Fruit fly (Drosophila melanogaster) whole organism, embryonic: ENCODE results near the gene IntS4.
A peak's percentile ranks its signal among the peaks of the same experiment; 100 is the strongest.

ENCODE experiments used
- Atf6 ChIP-seq: fragments of 200-800 bp; sonication (Bioruptor generic); IDR thresholded peaks from 2 replicates; pipeline ENCODE4 v1.3.6; 2022; ENCODE audit warnings: missing biosample characterization, missing genetic modification characterization
- B-H1 ChIP-seq: fragments of 200-800 bp; sonication (Bioruptor generic); IDR thresholded peaks from 3 replicates; pipeline ENCODE4 v1.3.6; 2022; ENCODE audit warnings: missing biosample characterization, missing genetic modification characterization
- Blimp-1 ChIP-seq: fragments of 200-800 bp; sonication (Bioruptor generic); optimal IDR thresholded peaks from 3 replicates; lab custom pipeline; 2018; ENCODE audit warnings: missing biosample characterization, missing genetic modification characterization, mild to moderate bottlenecking, moderate library complexity, missing genetic modification reagents
- CG11504 ChIP-seq: fragments of 200-800 bp; sonication (Bioruptor generic); optimal IDR thresholded peaks from 3 replicates; lab custom pipeline; 2019; ENCODE audit warnings: missing biosample characterization, mild to moderate bottlenecking, missing genetic modification characterization, moderate library complexity
- CG11695 ChIP-seq: fragments of 200-800 bp; sonication (Bioruptor generic); IDR thresholded peaks from 3 replicates; pipeline ENCODE4 v1.3.6; 2022; ENCODE audit warnings: missing biosample characterization, missing genetic modification characterization
- CG12391 ChIP-seq: fragments of 200-800 bp; sonication (Bioruptor generic); optimal IDR thresholded peaks from 3 replicates; lab custom pipeline; 2018; ENCODE audit warnings: missing biosample characterization, mild to moderate bottlenecking, missing genetic modification characterization, moderate library complexity
- CG13296 ChIP-seq: fragments of 200-800 bp; sonication (Bioruptor generic); optimal IDR thresholded peaks from 3 replicates; lab custom pipeline; 2018; ENCODE audit warnings: missing biosample characterization, mild to moderate bottlenecking, missing genetic modification characterization
- CG14667 ChIP-seq: fragments of 200-800 bp; sonication (Bioruptor generic); IDR thresholded peaks from 2 replicates; pipeline ENCODE4 v1.3.6; 2022; ENCODE audit warnings: missing biosample characterization, missing genetic modification characterization
- CG2712 ChIP-seq: fragments of 200-800 bp; optimal IDR thresholded peaks from 3 replicates; lab custom pipeline; 2019; ENCODE audit warnings: missing biosample characterization, mild to moderate bottlenecking, missing genetic modification characterization, moderate library complexity
- CG30431 ChIP-seq: fragments of 200-800 bp; sonication (Bioruptor generic); optimal IDR thresholded peaks from 2 replicates; lab custom pipeline; 2017; ENCODE audit warnings: missing biosample characterization, missing genetic modification characterization
- CG32767 ChIP-seq: fragments of 200-800 bp; sonication (Bioruptor generic); IDR thresholded peaks from 2 replicates; pipeline ENCODE4 v1.3.6; 2022; ENCODE audit warnings: missing biosample characterization, missing genetic modification characterization
- CG34224 ChIP-seq: fragments of 200-800 bp; sonication (Bioruptor generic); IDR thresholded peaks from 3 replicates; pipeline ENCODE4 v1.3.6; 2022; ENCODE audit warnings: missing biosample characterization, missing genetic modification characterization; ENCODE audit not compliant: partially characterized antibody
- CG5180 ChIP-seq: fragments of 200-800 bp; sonication (Bioruptor generic); optimal IDR thresholded peaks from 3 replicates; lab custom pipeline; 2017; ENCODE audit warnings: missing biosample characterization, missing genetic modification characterization, mild to moderate bottlenecking, moderate library complexity, missing genetic modification reagents
- CG7839 ChIP-seq: fragments of 200-800 bp; sonication (Bioruptor generic); optimal IDR thresholded peaks from 3 replicates; lab custom pipeline; 2018; ENCODE audit warnings: missing biosample characterization, mild to moderate bottlenecking, missing genetic modification characterization, moderate library complexity
- CG9437 ChIP-seq: fragments of 200-800 bp; sonication (Bioruptor generic); optimal IDR thresholded peaks from 2 replicates; lab custom pipeline; 2018; ENCODE audit warnings: missing biosample characterization, mild to moderate bottlenecking, missing genetic modification characterization
- Eip74EF ChIP-seq, 2 experiments: fragments of 200-800 bp in 1 of 2; fragments of >200 bp in 1 of 2; sonication (Bioruptor generic) in 1 of 2; optimal IDR thresholded peaks; 2 replicates each; lab custom pipeline; 2017 to 2019; ENCODE audit warnings: missing biosample characterization in 2 of 2, missing genetic modification characterization in 2 of 2, mild to moderate bottlenecking in 1 of 2, moderate library complexity in 1 of 2
- Fer3 ChIP-seq: fragments of 200-800 bp; sonication (Bioruptor generic); optimal IDR thresholded peaks from 2 replicates; lab custom pipeline; 2018; ENCODE audit warnings: missing biosample characterization, mild to moderate bottlenecking, missing genetic modification characterization, moderate library complexity
- HLH3B ChIP-seq: fragments of 200-800 bp; sonication (Bioruptor generic); IDR thresholded peaks from 2 replicates; pipeline ENCODE4 v1.3.6; 2022; ENCODE audit warnings: missing biosample characterization, missing genetic modification characterization
- Hmr ChIP-seq: fragments of 200-800 bp; sonication (Bioruptor generic); optimal IDR thresholded peaks from 3 replicates; lab custom pipeline; 2017; ENCODE audit warnings: mild to moderate bottlenecking, missing biosample characterization, missing genetic modification reagents, missing genetic modification characterization
- Hsf ChIP-seq: fragments of 200-800 bp; sonication (Bioruptor generic); optimal IDR thresholded peaks from 3 replicates; lab custom pipeline; 2016; ENCODE audit warnings: missing biosample characterization, missing genetic modification characterization
- Lim3 ChIP-seq: fragments of 200-800 bp; sonication (Bioruptor generic); IDR thresholded peaks from 2 replicates; pipeline ENCODE4 v1.3.6; 2022; ENCODE audit warnings: missing biosample characterization, missing genetic modification characterization
- Med ChIP-seq: fragments of 200-800 bp; sonication (Bioruptor generic); peaks from one replicate; lab custom pipeline; 2016; ENCODE audit warnings: missing biosample characterization, missing genetic modification characterization, mild to moderate bottlenecking, inconsistent platforms, moderate library complexity
- Nf-YC ChIP-seq: fragments of 200-800 bp; optimal IDR thresholded peaks from 3 replicates; lab custom pipeline; 2019; ENCODE audit warnings: missing biosample characterization, mild to moderate bottlenecking, missing genetic modification characterization, moderate library complexity
- PHDP ChIP-seq: fragments of 200-800 bp; sonication (Bioruptor generic); optimal IDR thresholded peaks from 3 replicates; lab custom pipeline; 2018; ENCODE audit warnings: missing biosample characterization, mild to moderate bottlenecking, missing genetic modification characterization, moderate library complexity
- Poxn ChIP-seq: fragments of 200-800 bp; sonication (Bioruptor generic); IDR thresholded peaks from 2 replicates; pipeline ENCODE4 v1.3.6; 2022; ENCODE audit warnings: missing biosample characterization, missing genetic modification characterization
- Six4 ChIP-seq: fragments of 200-800 bp; sonication (Bioruptor generic); optimal IDR thresholded peaks from 2 replicates; lab custom pipeline; 2016; ENCODE audit warnings: missing biosample characterization, missing genetic modification characterization
- abd-A ChIP-seq: fragments of 200-800 bp; sonication (Bioruptor generic); optimal IDR thresholded peaks from 3 replicates; lab custom pipeline; 2019; ENCODE audit warnings: missing biosample characterization, mild to moderate bottlenecking, missing genetic modification characterization, moderate library complexity
- chn ChIP-seq: fragments of 200-800 bp; sonication (Bioruptor generic); optimal IDR thresholded peaks from 2 replicates; lab custom pipeline; 2016; ENCODE audit warnings: missing biosample characterization, missing genetic modification characterization
- crp ChIP-seq, 2 experiments: fragments of 200-800 bp; sonication (Bioruptor generic); optimal IDR thresholded peaks; 2 replicates in 1 of 2; 3 replicates in 1 of 2; lab custom pipeline; 2017; ENCODE audit warnings: missing biosample characterization in 2 of 2, missing genetic modification characterization in 2 of 2, mild to moderate bottlenecking in 1 of 2, moderate library complexity in 1 of 2
- dimm ChIP-seq: fragments of 200-800 bp; sonication (Bioruptor generic); IDR thresholded peaks from 2 replicates; pipeline ENCODE4 v1.3.6; 2022; ENCODE audit warnings: missing biosample characterization, missing genetic modification characterization
- dmrt11E ChIP-seq: fragments of 200-800 bp; sonication (Bioruptor generic); optimal IDR thresholded peaks from 3 replicates; lab custom pipeline; 2018; ENCODE audit warnings: missing biosample characterization, mild to moderate bottlenecking, missing genetic modification characterization, moderate library complexity
- dysf ChIP-seq: fragments of 200-800 bp; sonication (Bioruptor generic); IDR thresholded peaks from 3 replicates; pipeline ENCODE4 v1.3.6; 2022; ENCODE audit warnings: missing biosample characterization, missing genetic modification characterization
- eyg ChIP-seq: fragments of 200-800 bp; sonication (Bioruptor generic); optimal IDR thresholded peaks from 3 replicates; lab custom pipeline; 2016; ENCODE audit warnings: missing biosample characterization, missing genetic modification characterization
- grau ChIP-seq: fragments of 200-800 bp; optimal IDR thresholded peaks from 3 replicates; lab custom pipeline; 2019; ENCODE audit warnings: missing biosample characterization, mild to moderate bottlenecking, missing genetic modification characterization, moderate library complexity
- hbn ChIP-seq: fragments of 200-800 bp; sonication (Bioruptor generic); IDR thresholded peaks from 2 replicates; pipeline ENCODE4 v1.3.6; 2022; ENCODE audit warnings: missing biosample characterization, missing genetic modification characterization; ENCODE audit not compliant: partially characterized antibody
- hkb ChIP-seq, 2 experiments: fragments of 200-800 bp in 1 of 2; fragments of >200 bp in 1 of 2; sonication (Bioruptor generic) in 1 of 2; IDR thresholded peaks in 1 of 2; optimal IDR thresholded peaks in 1 of 2; 2 replicates each; pipeline versions ENCODE4 v1.3.6 to Lab custom; 2017 to 2022; ENCODE audit warnings: missing biosample characterization in 1 of 2, missing genetic modification characterization in 1 of 2
- lab ChIP-seq: fragments of 200-800 bp; sonication (Bioruptor generic); optimal IDR thresholded peaks from 3 replicates; lab custom pipeline; 2017; ENCODE audit warnings: missing biosample characterization, missing genetic modification characterization, mild to moderate bottlenecking, moderate library complexity, missing genetic modification reagents
- mld ChIP-seq: fragments of 200-800 bp; sonication (Bioruptor generic); IDR thresholded peaks from 3 replicates; pipeline ENCODE4 v1.3.6; 2022; ENCODE audit warnings: missing biosample characterization, missing genetic modification characterization; ENCODE audit not compliant: partially characterized antibody
- nmo ChIP-seq: fragments of 200-800 bp; sonication (Bioruptor generic); optimal IDR thresholded peaks from 2 replicates; lab custom pipeline; 2018; ENCODE audit warnings: missing biosample characterization, mild to moderate bottlenecking, missing genetic modification characterization, moderate library complexity
- p53 ChIP-seq: fragments of 200-800 bp; sonication (Bioruptor generic); optimal IDR thresholded peaks from 2 replicates; lab custom pipeline; 2016; ENCODE audit warnings: missing biosample characterization, missing genetic modification characterization
- pb ChIP-seq: fragments of 200-800 bp; sonication (Bioruptor generic); optimal IDR thresholded peaks from 3 replicates; lab custom pipeline; 2016; ENCODE audit warnings: missing biosample characterization, missing genetic modification characterization
- pros ChIP-seq: fragments of 200-800 bp; sonication (Bioruptor generic); optimal IDR thresholded peaks from 3 replicates; lab custom pipeline; 2019; ENCODE audit warnings: missing biosample characterization, mild to moderate bottlenecking, missing genetic modification characterization, moderate library complexity
- psq ChIP-seq: fragments of 200-800 bp; sonication (Bioruptor generic); optimal IDR thresholded peaks from 2 replicates; lab custom pipeline; 2017; ENCODE audit warnings: missing biosample characterization, missing genetic modification characterization
- scrt ChIP-seq: fragments of 200-800 bp; sonication (Bioruptor generic); optimal IDR thresholded peaks from 2 replicates; lab custom pipeline; 2018; ENCODE audit warnings: missing biosample characterization, mild to moderate bottlenecking, missing genetic modification characterization, moderate library complexity
- sob ChIP-seq: fragments of 200-800 bp; sonication (Bioruptor generic); IDR thresholded peaks from 2 replicates; pipeline ENCODE4 v1.3.6; 2022; ENCODE audit warnings: missing biosample characterization, missing genetic modification characterization
- stc ChIP-seq: fragments of 200-800 bp; sonication (Bioruptor generic); IDR thresholded peaks from 2 replicates; pipeline ENCODE4 v1.3.6; 2022; ENCODE audit warnings: missing biosample characterization, missing genetic modification characterization
- tap ChIP-seq: fragments of 200-800 bp; optimal IDR thresholded peaks from 3 replicates; lab custom pipeline; 2019; ENCODE audit warnings: missing biosample characterization, mild to moderate bottlenecking, missing genetic modification characterization, moderate library complexity
- wor ChIP-seq: fragments of 200-800 bp; sonication (Bioruptor generic); IDR thresholded peaks from 2 replicates; pipeline ENCODE4 v1.3.6; 2022; ENCODE audit warnings: missing biosample characterization, missing genetic modification characterization
- yki ChIP-seq: fragments of >200 bp; optimal IDR thresholded peaks from 3 replicates; lab custom pipeline; 2018
- zfh2 ChIP-seq: fragments of 200-800 bp; sonication (Bioruptor generic); optimal IDR thresholded peaks from 2 replicates; lab custom pipeline; 2016; ENCODE audit warnings: missing biosample characterization, missing genetic modification characterization

The IntS4 gene

dm6 chrX:8538993-8539392, 19.6 kb downstream of the IntS4 start (continued):
- TF ChIP-seq hbn (GFP tag; lab: Robert Waterston, UW) (no peak), scrt (GFP tag; lab: Kevin White, UChicago) (no peak), nmo (GFP tag; lab: Kevin White, UChicago) (peak; percentile 22), chn (GFP tag; lab: Kevin White, UChicago) (no peak), CG30431 (GFP tag; lab: Kevin White, UChicago) (no peak), crp (GFP tag; optimal IDR thresholded peaks at IDR 0.05; lab: Kevin White, UChicago) (no peak), wor (GFP tag; lab: Robert Waterston, UW) (no peak), Lim3 (GFP tag; lab: Robert Waterston, UW) (no peak), abd-A (tag; lab: Kevin White, UChicago) (no peak), dmrt11E (tag; lab: Kevin White, UChicago) (no peak), Eip74EF (GFP tag; optimal IDR thresholded peaks at IDR 0.05; lab: Kevin White, UChicago) (no peak), Poxn (GFP tag; lab: Robert Waterston, UW) (no peak), pb (GFP tag; lab: Kevin White, UChicago) (no peak), grau (tag; lab: Kevin White, UChicago) (peak; percentile 28), CG2712 (tag; lab: Kevin White, UChicago) (peak; percentile 34), CG13296 (GFP tag; lab: Kevin White, UChicago) (no peak), dysf (GFP tag; lab: Robert Waterston, UW) (0 out of 3 replicates have a peak, but pooled peaks have one; percentile 40), CG5180 (no peak), stc (GFP tag; lab: Robert Waterston, UW) (peak; percentile 30; the same call in 1 of the 2 replicates), pros (GFP tag; lab: Kevin White, UChicago) (no peak), CG12391 (tag; lab: Kevin White, UChicago) (peak; percentile 38), CG34224 (no peak), Blimp-1 (GFP tag; lab: Kevin White, UChicago) (peak; percentile 23), eyg (GFP tag; lab: Kevin White, UChicago) (no peak), CG11695 (GFP tag; lab: Robert Waterston, UW) (0 out of 3 replicates have a peak, but pooled peaks have one; percentile 40), CG11504 (tag; lab: Kevin White, UChicago) (peak; percentile 41), hkb (optimal IDR thresholded peaks at IDR 0.05; lab: Kevin White, UChicago) (no peak), hkb (GFP tag; IDR thresholded peaks at IDR 0.05; lab: Robert Waterston, UW) (peak; percentile 57; the same call in 1 of the 2 replicates), dimm (GFP tag; lab: Robert Waterston, UW) (no peak), tap (tag; lab: Kevin White, UChicago) (peak; percentile 5), p53 (no peak), B-H1 (GFP tag; lab: Robert Waterston, UW) (no peak), Fer3 (tag; lab: Kevin White, UChicago) (no peak), Med (GFP tag; lab: Kevin White, UChicago) (peak; percentile 74), zfh2 (GFP tag; lab: Kevin White, UChicago) (no peak), Hsf (peak; percentile 16), CG14667 (GFP tag; lab: Robert Waterston, UW) (no peak), mld (GFP tag; lab: Robert Waterston, UW) (no peak), CG32767 (no peak), CG7839 (tag; lab: Kevin White, UChicago) (peak; percentile 62), lab (GFP tag; lab: Kevin White, UChicago) (peak; percentile 29), Nf-YC (tag; lab: Kevin White, UChicago) (no peak), psq (GFP tag; lab: Kevin White, UChicago) (no peak), Six4 (no peak), PHDP (tag; lab: Kevin White, UChicago) (peak; percentile 19), CG9437 (GFP tag; lab: Kevin White, UChicago) (no peak), yki (no peak), HLH3B (GFP tag; lab: Robert Waterston, UW) (no peak), Atf6 (GFP tag; lab: Robert Waterston, UW) (0 out of 2 replicates have a peak, but pooled peaks have one; percentile 31), sob (GFP tag; lab: Robert Waterston, UW) (peak; percentile 36; the same call in 1 of the 2 replicates), Hmr (GFP tag; lab: Kevin White, UChicago) (peak; percentile 8)
